Fruit fly (Drosophila melanogaster): ENCODE data around the gene Rab9D.

The Rab9D gene

dm6 chrX:10588789-10589188 is at the start of gene Rab9D:
Gene Rab9D, plus strand, starts transcription at chrX:10589089.
- TF ChIP-seq h (optimal IDR thresholded peaks at IDR 0.05): no peak
- no peak for TF ChIP-seq Sin3A (optimal IDR thresholded peaks at IDR 0.05)
- no peak for TF ChIP-seq insv (optimal IDR thresholded peaks at IDR 0.05)
- TF ChIP-seq ttk (optimal IDR thresholded peaks at IDR 0.05): no peak
- no peak for TF ChIP-seq Myc (optimal IDR thresholded peaks at IDR 0.05)
- TF ChIP-seq psq (optimal IDR thresholded peaks at IDR 0.05): no peak

- TF ChIP-seq insv (optimal IDR thresholded peaks at IDR 0.05): no peak
- TF ChIP-seq ttk (optimal IDR thresholded peaks at IDR 0.05): no peak
- no peak for TF ChIP-seq Sin3A (optimal IDR thresholded peaks at IDR 0.05)
- TF ChIP-seq Myc (optimal IDR thresholded peaks at IDR 0.05): no peak
- no peak for TF ChIP-seq h (optimal IDR thresholded peaks at IDR 0.05)
- TF ChIP-seq psq (optimal IDR thresholded peaks at IDR 0.05): no peak
Observed at dm6 chrX:10540463-10540862, 48.4 kb upstream of the Rab9D start.

DNA sequence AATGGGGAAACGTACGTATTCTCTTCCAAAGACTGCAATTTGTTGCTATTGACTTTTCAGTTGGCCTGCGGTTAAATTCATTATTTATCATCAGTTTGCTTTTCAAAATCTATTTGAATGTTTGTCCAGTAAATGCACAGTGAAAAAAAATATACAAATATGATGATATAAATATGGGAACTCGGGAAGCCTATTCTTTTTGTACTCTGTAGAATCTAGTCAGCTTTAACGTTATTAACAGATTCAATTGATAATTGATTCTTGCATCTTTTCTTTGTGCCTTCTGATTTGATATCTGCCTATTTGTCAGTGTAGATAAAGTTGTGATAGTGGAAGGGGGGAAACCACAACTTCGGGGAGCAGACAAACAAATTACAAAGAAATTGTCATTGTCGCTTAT is 45.6 kb upstream of the Rab9D start:
- TF ChIP-seq h (optimal IDR thresholded peaks at IDR 0.05) (no peak), psq (optimal IDR thresholded peaks at IDR 0.05) (no peak), ttk (optimal IDR thresholded peaks at IDR 0.05) (no peak), insv (optimal IDR thresholded peaks at IDR 0.05) (no peak), Sin3A (optimal IDR thresholded peaks at IDR 0.05) (no peak), Myc (optimal IDR thresholded peaks at IDR 0.05) (no peak)

- TF ChIP-seq insv (optimal IDR thresholded peaks at IDR 0.05) (no peak), Sin3A (optimal IDR thresholded peaks at IDR 0.05) (no peak), ttk (optimal IDR thresholded peaks at IDR 0.05) (no peak), Myc (optimal IDR thresholded peaks at IDR 0.05) (no peak), psq (optimal IDR thresholded peaks at IDR 0.05) (no peak), h (optimal IDR thresholded peaks at IDR 0.05) (no peak)
Observed at dm6 chrX:10544287-10544686, 44.6 kb upstream of the Rab9D start.

- TF ChIP-seq insv (optimal IDR thresholded peaks at IDR 0.05) (no peak), Myc (optimal IDR thresholded peaks at IDR 0.05) (no peak), psq (optimal IDR thresholded peaks at IDR 0.05) (no peak)
Observed at dm6 chrX:10546034-10546433, 42.9 kb upstream of the Rab9D start.

DNA sequence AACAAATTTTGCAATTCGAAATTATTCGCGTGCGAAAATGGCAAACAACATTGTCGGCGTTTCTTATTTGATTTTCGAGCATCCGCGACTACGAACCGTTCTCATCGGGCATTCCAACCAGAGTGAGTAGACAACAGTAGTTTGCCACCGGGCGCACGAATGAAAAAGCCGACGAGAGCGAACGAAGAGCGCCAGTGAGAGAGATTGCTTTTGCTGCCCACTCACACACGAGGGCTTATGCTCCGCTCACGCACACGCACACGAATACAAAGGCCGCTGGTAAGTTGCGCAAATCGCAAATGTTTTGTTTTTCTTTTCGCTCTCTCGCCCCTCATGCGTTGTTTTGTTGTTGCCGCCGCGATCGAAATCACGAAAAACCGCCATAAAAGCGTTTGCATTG is 42.3 kb upstream of the Rab9D start:
- TF ChIP-seq Myc (optimal IDR thresholded peaks at IDR 0.05) (no peak), h (optimal IDR thresholded peaks at IDR 0.05) (no peak), ttk (optimal IDR thresholded peaks at IDR 0.05) (no peak), psq (optimal IDR thresholded peaks at IDR 0.05) (no peak), Sin3A (optimal IDR thresholded peaks at IDR 0.05) (no peak), insv (optimal IDR thresholded peaks at IDR 0.05) (no peak)

DNA sequence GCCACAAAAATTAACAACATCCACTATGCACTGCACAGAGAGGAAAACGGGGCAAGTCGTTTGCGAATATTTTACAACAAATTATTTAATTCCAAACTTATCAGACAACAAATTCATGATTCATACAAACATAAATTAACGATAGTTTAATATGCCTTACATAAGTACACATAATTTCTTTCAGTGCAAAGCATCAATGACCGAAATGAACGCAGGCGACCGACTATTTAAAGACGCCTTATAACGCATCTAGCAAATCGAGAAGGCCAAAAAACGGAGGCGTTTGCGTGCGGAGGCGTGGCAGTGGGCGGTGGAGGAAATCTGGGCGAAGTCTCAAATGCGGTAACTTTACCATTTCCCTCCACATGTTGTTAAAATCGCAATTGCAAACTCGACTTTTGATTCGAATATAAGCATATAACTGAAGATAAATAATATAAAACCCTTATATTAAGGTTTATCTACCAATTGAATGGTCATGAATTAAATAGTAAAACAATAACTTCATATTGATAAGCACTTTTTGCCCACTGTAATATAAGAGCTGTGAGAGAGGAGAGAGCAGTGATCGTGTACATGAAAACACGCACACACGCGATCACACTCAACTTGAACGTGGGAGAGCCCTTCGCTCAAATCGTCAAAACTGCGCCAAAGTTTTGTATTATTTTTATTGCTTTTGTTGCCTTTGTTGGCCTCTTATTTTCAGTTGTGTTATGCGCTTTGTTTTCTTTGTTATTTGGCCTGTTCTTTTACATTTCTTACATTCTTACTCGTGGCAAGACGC is 41.6 kb upstream of the Rab9D start:
- TF ChIP-seq Sin3A (optimal IDR thresholded peaks at IDR 0.05) (no peak), psq (optimal IDR thresholded peaks at IDR 0.05) (no peak), ttk (optimal IDR thresholded peaks at IDR 0.05) (no peak), Myc (optimal IDR thresholded peaks at IDR 0.05) (no peak), insv (optimal IDR thresholded peaks at IDR 0.05) (no peak), h (optimal IDR thresholded peaks at IDR 0.05) (no peak)

dm6 chrX:10547857-10548135 is 41.1 kb upstream of the Rab9D start:
- TF ChIP-seq insv (optimal IDR thresholded peaks at IDR 0.05): no peak
- no peak for TF ChIP-seq ttk (optimal IDR thresholded peaks at IDR 0.05)
- no peak for TF ChIP-seq Myc (optimal IDR thresholded peaks at IDR 0.05)
- no peak for TF ChIP-seq h (optimal IDR thresholded peaks at IDR 0.05)
- no peak for TF ChIP-seq psq (optimal IDR thresholded peaks at IDR 0.05)
- no peak for TF ChIP-seq Sin3A (optimal IDR thresholded peaks at IDR 0.05)

dm6 chrX:10549050-10549449 is 39.8 kb upstream of the Rab9D start:
- TF ChIP-seq Sin3A (optimal IDR thresholded peaks at IDR 0.05) (no peak), psq (optimal IDR thresholded peaks at IDR 0.05) (no peak), ttk (optimal IDR thresholded peaks at IDR 0.05) (no peak), h (optimal IDR thresholded peaks at IDR 0.05) (no peak), Myc (optimal IDR thresholded peaks at IDR 0.05) (no peak), insv (optimal IDR thresholded peaks at IDR 0.05) (no peak)

- TF ChIP-seq Sin3A (optimal IDR thresholded peaks at IDR 0.05) (no peak), ttk (optimal IDR thresholded peaks at IDR 0.05) (no peak), Myc (optimal IDR thresholded peaks at IDR 0.05) (no peak), h (optimal IDR thresholded peaks at IDR 0.05) (no peak), insv (optimal IDR thresholded peaks at IDR 0.05) (no peak), psq (optimal IDR thresholded peaks at IDR 0.05) (no peak)
Observed at dm6 chrX:10557432-10557831, 31.5 kb upstream of the Rab9D start.

DNA sequence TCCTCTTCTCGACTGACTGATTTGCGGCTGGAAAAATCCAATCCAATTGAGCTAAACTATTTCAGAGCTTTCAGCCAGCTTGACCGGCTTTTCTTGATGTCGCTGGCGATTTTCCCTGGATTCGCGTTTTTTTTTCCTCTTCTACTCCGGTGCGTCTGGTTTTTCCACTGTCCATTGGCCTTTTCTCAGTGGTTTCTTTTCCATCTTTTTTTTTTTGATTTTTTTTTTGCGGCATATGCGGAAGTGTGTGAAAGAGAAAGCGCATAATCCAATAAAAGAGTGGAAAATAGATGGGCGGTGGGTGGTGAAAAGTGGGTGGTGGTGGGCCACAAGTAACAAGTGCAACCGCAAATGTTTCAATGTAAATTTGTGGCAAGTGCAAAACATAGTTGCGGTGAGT is 30.8 kb upstream of the Rab9D start:
- TF ChIP-seq h (optimal IDR thresholded peaks at IDR 0.05): no peak
- no peak for TF ChIP-seq psq (optimal IDR thresholded peaks at IDR 0.05)
- TF ChIP-seq insv (optimal IDR thresholded peaks at IDR 0.05): no peak
- TF ChIP-seq ttk (optimal IDR thresholded peaks at IDR 0.05): no peak
- no peak for TF ChIP-seq Sin3A (optimal IDR thresholded peaks at IDR 0.05)
- TF ChIP-seq Myc (optimal IDR thresholded peaks at IDR 0.05): no peak

DNA sequence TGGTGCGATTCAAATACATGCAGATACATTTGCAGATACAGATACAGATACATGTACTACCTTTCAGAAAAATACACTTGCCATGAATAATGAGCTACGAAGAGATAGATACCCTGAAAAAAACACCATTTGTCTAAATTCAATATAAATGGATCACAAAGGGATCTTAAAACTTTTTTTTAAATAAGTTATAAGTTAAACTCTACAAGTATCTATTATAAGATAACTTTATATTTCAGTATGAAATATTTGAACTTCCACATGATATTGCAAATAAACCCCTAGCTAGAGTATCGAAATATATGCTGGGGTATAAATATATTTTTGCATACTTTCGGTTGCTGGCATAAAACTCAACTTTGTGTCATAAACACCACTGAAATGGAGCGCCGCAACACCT is 27.5 kb upstream of the Rab9D start:
- no peak for TF ChIP-seq insv (optimal IDR thresholded peaks at IDR 0.05)
- TF ChIP-seq psq (optimal IDR thresholded peaks at IDR 0.05): no peak
- no peak for TF ChIP-seq h (optimal IDR thresholded peaks at IDR 0.05)

dm6 chrX:10564145-10564544 is 24.7 kb upstream of the Rab9D start:
- TF ChIP-seq h (optimal IDR thresholded peaks at IDR 0.05) (no peak), Sin3A (optimal IDR thresholded peaks at IDR 0.05) (no peak), Myc (optimal IDR thresholded peaks at IDR 0.05) (no peak)
